Worm (Caenorhabditis elegans): Measurements from ENCODE around the gene cpna-1.

Gene cpna-1

ce11 chrII:4211113-4211512 is 24.6 kb downstream of the cpna-1 start, which contains the start of gene F31D5.7:
TSS of gene F31D5.7 (plus strand) at chrII:4211413.
- no peak for TF ChIP-seq unc-55 (GFP tag; optimal IDR thresholded peaks at IDR 0.05)
- TF ChIP-seq pros-1 (tag; optimal IDR thresholded peaks at IDR 0.05): no peak
- TF ChIP-seq ceh-18 (tag; optimal IDR thresholded peaks at IDR 0.05): no peak
- no peak for TF ChIP-seq ceh-45 (GFP tag; IDR thresholded peaks at IDR 0.05)
- TF ChIP-seq gmeb-2 (tag; optimal IDR thresholded peaks at IDR 0.05): no peak
- TF ChIP-seq syd-9 (tag; optimal IDR thresholded peaks at IDR 0.05): no peak
- TF ChIP-seq madf-2 (tag; optimal IDR thresholded peaks at IDR 0.05): no peak
- no peak for TF ChIP-seq hlh-13 (GFP tag; optimal IDR thresholded peaks at IDR 0.05)
- TF ChIP-seq unc-86 (tag; optimal IDR thresholded peaks at IDR 0.05): no peak
- TF ChIP-seq ztf-16 (tag; optimal IDR thresholded peaks at IDR 0.05): no peak
- TF ChIP-seq elt-4 (tag; optimal IDR thresholded peaks at IDR 0.05): no peak
- TF ChIP-seq pqm-1 (tag; optimal IDR thresholded peaks at IDR 0.05): no peak
- TF ChIP-seq F13H6.1 (tag; optimal IDR thresholded peaks at IDR 0.05): no peak

DNA sequence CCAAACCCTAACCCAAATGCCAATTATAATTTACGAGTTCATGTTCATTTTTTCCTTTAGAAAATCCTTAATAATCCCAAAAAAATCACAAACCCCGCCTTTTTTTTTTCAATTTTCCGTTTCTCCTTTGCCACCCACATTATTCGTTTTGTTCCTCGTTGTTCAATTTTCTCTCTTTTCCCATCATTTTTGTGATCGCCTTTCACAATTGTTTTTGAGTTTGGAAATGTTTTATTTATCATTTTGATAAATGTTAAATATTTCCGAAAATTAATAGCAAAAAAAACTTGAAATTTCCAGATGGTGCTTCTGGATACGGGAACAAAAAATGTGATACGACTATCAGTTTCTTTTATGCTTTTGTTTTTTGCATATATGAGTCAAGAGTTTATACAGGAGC is 28.9 kb downstream of the cpna-1 start, which contains the start of gene F31D5.2:
Gene F31D5.2, plus strand, starts transcription at position 301 of the 400 bp plus-strand sequence.
- TF ChIP-seq ceh-2 (tag; optimal IDR thresholded peaks at IDR 0.05): no peak
- TF ChIP-seq ets-4 (tag; optimal IDR thresholded peaks at IDR 0.05): no peak
- TF ChIP-seq K09A11.1 (tag; optimal IDR thresholded peaks at IDR 0.05; ENCODE audit: insufficient read depth): no peak
- no peak for TF ChIP-seq C08G9.2 (tag; optimal IDR thresholded peaks at IDR 0.05)
- TF ChIP-seq tbx-7 (tag; optimal IDR thresholded peaks at IDR 0.05): no peak
- no peak for TF ChIP-seq unc-55 (GFP tag; optimal IDR thresholded peaks at IDR 0.05)
- no peak for TF ChIP-seq syd-9 (tag; optimal IDR thresholded peaks at IDR 0.05)
- TF ChIP-seq sox-4 (tag; optimal IDR thresholded peaks at IDR 0.05): no peak
- no peak for TF ChIP-seq hlh-8 (tag; optimal IDR thresholded peaks at IDR 0.05)
- TF ChIP-seq unc-42 (tag; optimal IDR thresholded peaks at IDR 0.05): no peak
- TF ChIP-seq ref-2 (tag; optimal IDR thresholded peaks at IDR 0.05): no peak
- no peak for TF ChIP-seq fkh-10 (GFP tag; optimal IDR thresholded peaks at IDR 0.05)
- TF ChIP-seq ceh-22 (tag; optimal IDR thresholded peaks at IDR 0.05): no peak
- TF ChIP-seq K02D7.2 (tag; optimal IDR thresholded peaks at IDR 0.05): no peak
- no peak for TF ChIP-seq hlh-6 (tag; optimal IDR thresholded peaks at IDR 0.05)

ce11 chrII:4219062-4219461 is 32.6 kb downstream of the cpna-1 start, which contains the start of gene F31D5.1:
TSS of gene F31D5.1 (plus strand) at chrII:4219362.
- TF ChIP-seq unc-86 (tag; optimal IDR thresholded peaks at IDR 0.05) (no peak), ceh-30 (tag; optimal IDR thresholded peaks at IDR 0.05) (no peak), syd-9 (tag; optimal IDR thresholded peaks at IDR 0.05) (no peak), pqm-1 (tag; optimal IDR thresholded peaks at IDR 0.05) (no peak), nhr-232 (tag; optimal IDR thresholded peaks at IDR 0.05) (no peak), npax-4 (tag; optimal IDR thresholded peaks at IDR 0.05) (no peak), ceh-45 (GFP tag; IDR thresholded peaks at IDR 0.05) (no peak), ztf-16 (tag; optimal IDR thresholded peaks at IDR 0.05) (no peak), hlh-8 (tag; optimal IDR thresholded peaks at IDR 0.05) (no peak), K09A11.1 (tag; optimal IDR thresholded peaks at IDR 0.05; ENCODE audit: insufficient read depth) (no peak)

DNA sequence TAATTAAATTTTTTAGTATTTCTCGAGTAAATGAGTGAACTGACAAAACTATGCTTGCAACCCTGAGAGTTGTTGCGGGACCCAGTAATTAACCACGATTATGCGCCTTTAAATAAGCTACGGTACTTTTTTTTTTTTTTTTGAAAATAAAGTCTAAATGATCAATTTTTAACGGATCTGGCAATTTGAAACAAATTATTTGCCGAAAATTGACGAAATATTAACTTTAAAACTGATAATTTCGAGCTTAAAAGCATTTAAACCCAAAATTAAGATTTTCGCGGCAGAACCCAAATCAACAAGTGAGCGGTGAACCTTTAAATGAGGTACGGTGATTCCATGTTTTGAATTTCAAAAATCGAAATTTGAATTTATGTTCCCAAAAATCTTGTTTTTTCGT is 36.0 kb downstream of the cpna-1 start:
- TF ChIP-seq rnt-1 (tag; optimal IDR thresholded peaks at IDR 0.05): no peak
- no peak for TF ChIP-seq dve-1 (tag; optimal IDR thresholded peaks at IDR 0.05)
- no peak for TF ChIP-seq K09A11.1 (tag; optimal IDR thresholded peaks at IDR 0.05; ENCODE audit: insufficient read depth)
- TF ChIP-seq ahr-1 (tag; optimal IDR thresholded peaks at IDR 0.05): no peak
- TF ChIP-seq zip-5 (tag; optimal IDR thresholded peaks at IDR 0.05): no peak
- TF ChIP-seq dmd-4 (tag; optimal IDR thresholded peaks at IDR 0.05; ENCODE audit: borderline replicate concordance): no peak
- no peak for TF ChIP-seq unc-55 (GFP tag; optimal IDR thresholded peaks at IDR 0.05)
- TF ChIP-seq pha-4 (tag; optimal IDR thresholded peaks at IDR 0.05): no peak
- TF ChIP-seq C38D4.7 (GFP tag; optimal IDR thresholded peaks at IDR 0.05): no peak
- no peak for TF ChIP-seq tbx-2 (tag; optimal IDR thresholded peaks at IDR 0.05)
- TF ChIP-seq pag-3 (tag; optimal IDR thresholded peaks at IDR 0.05; ENCODE audit: borderline replicate concordance): no peak
- TF ChIP-seq npax-4 (tag; optimal IDR thresholded peaks at IDR 0.05): no peak
- no peak for TF ChIP-seq hlh-6 (tag; optimal IDR thresholded peaks at IDR 0.05)
- no peak for TF ChIP-seq ceh-34 (tag; optimal IDR thresholded peaks at IDR 0.05)
- no peak for TF ChIP-seq pros-1 (tag; optimal IDR thresholded peaks at IDR 0.05)
- no peak for TF ChIP-seq K02D7.2 (tag; optimal IDR thresholded peaks at IDR 0.05)
- no peak for TF ChIP-seq odd-2 (tag; optimal IDR thresholded peaks at IDR 0.05)
- TF ChIP-seq ceh-30 (tag; optimal IDR thresholded peaks at IDR 0.05): no peak
- TF ChIP-seq pax-1 (tag; optimal IDR thresholded peaks at IDR 0.05): no peak
- no peak for TF ChIP-seq fkh-10 (GFP tag; optimal IDR thresholded peaks at IDR 0.05)
